Worm (Caenorhabditis elegans) whole organism, midembryonic: ENCODE measurements around the gene R12B2.7.

ENCODE experiments used
- T22C8.4 ChIP-seq: fragments of 200-800 bp; sonication (Bioruptor generic); IDR thresholded peaks from 2 replicates; pipeline ENCODE4 v1.3.6; 2022; ENCODE audit warnings: missing genetic modification characterization, missing compliant biosample characterization
- flt-1 ChIP-seq: fragments of 200-800 bp; sonication (Bioruptor generic); IDR thresholded peaks from 2 replicates; pipeline ENCODE4 v1.3.6; 2022; ENCODE audit warnings: missing genetic modification characterization, missing compliant biosample characterization
- klf-2 ChIP-seq: fragments of 200-800 bp; sonication (Bioruptor generic); conservative IDR thresholded peaks from 2 replicates; pipeline ENCODE4 v1.3.6; 2022; ENCODE audit warnings: missing genetic modification reagents, missing genetic modification characterization, missing compliant biosample characterization
- med-1 ChIP-seq: sonication (generic microtip); optimal IDR thresholded peaks from 2 replicates; lab custom pipeline; 2017; ENCODE audit warnings: missing genetic modification characterization, mild to moderate bottlenecking, missing compliant biosample characterization, antibody characterized with exemption, missing genetic modification reagents; ENCODE audit not compliant: insufficient read depth
- ref-1 ChIP-seq: fragments of 200-800 bp; sonication (Bioruptor generic); conservative IDR thresholded peaks from 2 replicates; pipeline ENCODE4 v1.3.6; 2022; ENCODE audit warnings: missing genetic modification reagents, missing genetic modification characterization, missing compliant biosample characterization
- tab-1 ChIP-seq: fragments of 200-800 bp; sonication (Bioruptor generic); IDR thresholded peaks from 2 replicates; pipeline ENCODE4 v1.3.6; 2022; ENCODE audit warnings: missing genetic modification characterization, missing compliant biosample characterization
- ztf-23 ChIP-seq: fragments of 200-800 bp; sonication (Bioruptor generic); IDR thresholded peaks from 2 replicates; pipeline ENCODE4 v1.3.6; 2022; ENCODE audit warnings: missing genetic modification reagents, missing genetic modification characterization, missing compliant biosample characterization
- ztf-29 ChIP-seq: fragments of 200-800 bp; sonication (Bioruptor generic); IDR thresholded peaks from 2 replicates; pipeline ENCODE4 v1.3.6; 2022; ENCODE audit warnings: missing genetic modification reagents, missing genetic modification characterization, missing compliant biosample characterization

DNA sequence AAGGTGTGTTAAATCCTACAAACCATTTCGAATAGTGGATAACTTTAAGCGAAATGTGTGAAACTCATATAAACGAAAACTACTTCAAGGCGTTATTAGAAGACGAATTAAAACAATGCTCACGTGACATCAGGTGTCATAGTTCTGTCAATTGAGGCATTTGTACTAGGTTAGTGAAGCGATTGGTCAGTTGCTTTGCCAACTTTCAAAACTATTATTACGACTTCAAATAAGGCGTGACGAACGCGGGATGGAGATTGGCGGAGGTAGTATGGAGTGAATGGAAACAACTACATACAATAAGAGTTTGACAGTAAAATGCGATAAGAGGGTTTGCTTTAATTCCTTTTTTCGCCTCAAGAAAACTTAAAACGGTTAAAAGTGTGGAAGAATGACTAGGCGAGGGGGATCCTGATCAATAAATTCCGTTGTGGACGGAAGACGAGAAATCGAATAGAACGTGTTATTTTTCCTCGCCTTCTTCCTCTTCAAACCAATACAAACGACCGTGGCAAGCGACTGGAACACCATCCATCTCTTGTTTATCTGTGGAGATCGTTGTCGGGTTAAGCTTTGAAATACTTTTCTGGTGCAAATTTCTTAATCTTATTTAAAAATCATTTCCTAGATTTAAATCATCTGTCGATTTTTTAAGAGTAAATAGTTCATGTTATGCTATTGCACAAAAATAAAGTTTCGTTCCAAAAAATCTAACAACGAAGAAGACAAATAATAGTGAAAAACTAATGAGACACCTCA is 26.1 kb downstream of the R12B2.7 start:
- TF ChIP-seq ztf-23 (GFP tag; lab: Robert Waterston, UW) (no peak), ztf-29 (GFP tag; lab: Robert Waterston, UW) (no peak), med-1 (GFP tag; lab: Kevin White, UChicago) (no peak), tab-1 (GFP tag; lab: Robert Waterston, UW) (no peak), T22C8.4 (no peak), ref-1 (GFP tag; lab: Robert Waterston, UW) (no peak), flt-1 (GFP tag; lab: Robert Waterston, UW) (no peak), klf-2 (no peak)
